Worm (Caenorhabditis elegans) whole organism, L4 larva: ENCODE results near the gene T23F11.2.

Experiments
- T26A8.4 ChIP-seq: fragments of 200-800 bp; sonication (Bioruptor generic); IDR thresholded peaks from 2 replicates; pipeline ENCODE4 v1.3.6; 2022; ENCODE audit warnings: missing genetic modification characterization, missing compliant biosample characterization
- ceh-82 ChIP-seq: sonication (generic microtip); optimal IDR thresholded peaks from 2 replicates; lab custom pipeline; 2017; ENCODE audit warnings: missing biosample characterization, missing genetic modification characterization
- daf-12 ChIP-seq: fragments of 150-350 bp; optimal IDR thresholded peaks from 2 replicates; lab custom pipeline; 2014; ENCODE audit warnings: missing biosample characterization, missing genetic modification reagents, missing genetic modification characterization
- jun-1 ChIP-seq: fragments of 150-350 bp; optimal IDR thresholded peaks from 2 replicates; lab custom pipeline; 2014; ENCODE audit warnings: missing biosample characterization, missing genetic modification reagents, missing genetic modification characterization
- lin-15B ChIP-seq: fragments of 150-350 bp; sonication (generic microtip); optimal IDR thresholded peaks from 3 replicates; lab custom pipeline; 2014; ENCODE audit warnings: missing biosample characterization, missing genetic modification characterization
- nhr-11 ChIP-seq: fragments of 150-350 bp; optimal IDR thresholded peaks from 2 replicates; lab custom pipeline; 2014; ENCODE audit warnings: missing biosample characterization, missing genetic modification characterization
- pha-4 ChIP-seq, 2 experiments: fragments of 150-350 bp in 1 of 2; fragments of 200-800 bp in 1 of 2; sonication (Bioruptor generic) in 1 of 2; IDR thresholded peaks in 1 of 2; optimal IDR thresholded peaks in 1 of 2; 2 replicates each; pipeline versions ENCODE4 v1.3.6 to Lab custom; 2014 to 2022; ENCODE audit warnings: missing genetic modification characterization in 2 of 2, missing genetic modification reagents in 2 of 2, missing biosample characterization in 1 of 2, missing compliant biosample characterization in 1 of 2
- rbr-2 ChIP-seq: sonication (generic microtip); optimal IDR thresholded peaks from 2 replicates; lab custom pipeline; 2016; ENCODE audit warnings: missing genotype, missing genetic modification characterization, missing compliant biosample characterization
- zag-1 ChIP-seq: fragments of 150-350 bp; optimal IDR thresholded peaks from 2 replicates; lab custom pipeline; 2014; ENCODE audit warnings: missing biosample characterization, missing genetic modification characterization
- zip-11 ChIP-seq: fragments of 200-800 bp; sonication (Bioruptor generic); IDR thresholded peaks from 2 replicates; pipeline ENCODE4 v1.3.6; 2022; ENCODE audit warnings: missing genetic modification characterization, missing compliant biosample characterization

DNA sequence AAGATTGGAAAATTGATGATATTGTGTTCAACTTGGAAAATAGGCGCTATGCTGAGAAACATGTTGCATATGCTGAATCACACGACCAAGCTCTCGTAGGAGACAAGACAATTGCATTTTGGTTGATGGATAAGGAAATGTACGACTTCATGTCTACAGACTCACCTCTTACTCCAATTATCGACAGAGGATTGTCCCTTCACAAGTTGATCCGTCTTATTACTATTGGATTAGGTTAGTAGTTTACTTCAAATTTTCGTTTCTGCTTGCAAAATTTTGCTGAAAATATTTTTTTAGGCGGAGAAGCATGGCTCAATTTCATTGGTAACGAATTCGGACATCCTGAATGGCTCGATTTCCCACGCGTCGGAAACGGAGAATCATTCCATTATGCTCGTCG, 41.6 kb upstream of the T23F11.2 start:
- TF ChIP-seq T26A8.4 (GFP tag; lab: Robert Waterston, UW) (no peak), lin-15B (tag; lab: Kevin White, UChicago) (no peak), rbr-2 (tag; lab: Kevin White, UChicago) (no peak), zag-1 (tag; lab: Kevin White, UChicago) (no peak), jun-1 (no peak), nhr-11 (tag; lab: Kevin White, UChicago) (no peak), pha-4 (GFP tag; IDR thresholded peaks at IDR 0.05; lab: Robert Waterston, UW) (no peak), pha-4 (tag; optimal IDR thresholded peaks at IDR 0.05; lab: Kevin White, UChicago) (no peak), ceh-82 (no peak), zip-11 (GFP tag; lab: Robert Waterston, UW) (no peak), daf-12 (tag; lab: Kevin White, UChicago) (no peak)
